Fruit fly (Drosophila melanogaster) whole organism, embryonic: ENCODE measurements around the gene Cyp28c1.

Experiments used
- Atf6 ChIP-seq: fragments of 200-800 bp; sonication (Bioruptor generic); IDR thresholded peaks from 2 replicates; pipeline ENCODE4 v1.3.6; 2022; ENCODE audit warnings: missing biosample characterization, missing genetic modification characterization
- CG10209 ChIP-seq: fragments of 200-800 bp; sonication (Bioruptor generic); optimal IDR thresholded peaks from 3 replicates; lab custom pipeline; 2017; ENCODE audit warnings: missing biosample characterization, mild to moderate bottlenecking, missing genetic modification characterization, missing genetic modification reagents
- CG10267 ChIP-seq: fragments of 200-800 bp; sonication (Bioruptor generic); optimal IDR thresholded peaks from 2 replicates; lab custom pipeline; 2018; ENCODE audit warnings: missing biosample characterization, mild to moderate bottlenecking, missing genetic modification characterization, moderate library complexity
- CG10462 ChIP-seq: fragments of 200-800 bp; sonication (Bioruptor generic); optimal IDR thresholded peaks from 2 replicates; lab custom pipeline; 2016; ENCODE audit warnings: missing biosample characterization, missing genetic modification characterization
- CG12659 ChIP-seq: fragments of 200-800 bp; sonication (Bioruptor generic); optimal IDR thresholded peaks from 3 replicates; lab custom pipeline; 2017; ENCODE audit warnings: mild to moderate bottlenecking, missing biosample characterization, missing genetic modification reagents, missing genetic modification characterization
- CG12942 ChIP-seq: fragments of 200-800 bp; sonication (Bioruptor generic); optimal IDR thresholded peaks from 3 replicates; lab custom pipeline; 2016; ENCODE audit warnings: missing biosample characterization, missing genetic modification characterization
- CG14710 ChIP-seq: fragments of 200-800 bp; sonication (Bioruptor generic); optimal IDR thresholded peaks from 3 replicates; lab custom pipeline; 2019; ENCODE audit warnings: missing biosample characterization, mild to moderate bottlenecking, missing genetic modification characterization, moderate library complexity
- CG14860 ChIP-seq: fragments of 200-800 bp; sonication (Bioruptor generic); IDR thresholded peaks from 3 replicates; pipeline ENCODE4 v1.3.6; 2022; ENCODE audit warnings: missing biosample characterization, missing genetic modification characterization; ENCODE audit not compliant: partially characterized antibody
- CG17186 ChIP-seq: fragments of 200-800 bp; sonication (Bioruptor generic); optimal IDR thresholded peaks from 3 replicates; lab custom pipeline; 2017; ENCODE audit warnings: missing biosample characterization, missing genetic modification reagents, missing genetic modification characterization
- CG17829 ChIP-seq: fragments of 200-800 bp; optimal IDR thresholded peaks from 2 replicates; lab custom pipeline; 2019; ENCODE audit warnings: missing biosample characterization, mild to moderate bottlenecking, missing genetic modification characterization, moderate library complexity
- CG1832 ChIP-seq: fragments of 200-800 bp; sonication (Bioruptor generic); optimal IDR thresholded peaks from 2 replicates; lab custom pipeline; 2017; ENCODE audit warnings: missing biosample characterization, mild to moderate bottlenecking, missing genetic modification characterization, inconsistent platforms
- CG2116 ChIP-seq: fragments of 200-800 bp; sonication (Bioruptor generic); optimal IDR thresholded peaks from 3 replicates; lab custom pipeline; 2018; ENCODE audit warnings: missing biosample characterization, mild to moderate bottlenecking, missing genetic modification characterization
- CG30020 ChIP-seq: fragments of 200-800 bp; optimal IDR thresholded peaks from 2 replicates; lab custom pipeline; 2019; ENCODE audit warnings: missing biosample characterization, mild to moderate bottlenecking, missing genetic modification characterization, moderate library complexity
- CG34224 ChIP-seq: fragments of 200-800 bp; sonication (Bioruptor generic); IDR thresholded peaks from 3 replicates; pipeline ENCODE4 v1.3.6; 2022; ENCODE audit warnings: missing biosample characterization, missing genetic modification characterization; ENCODE audit not compliant: partially characterized antibody
- CG4820 ChIP-seq: fragments of 200-800 bp; sonication (Bioruptor generic); optimal IDR thresholded peaks from 3 replicates; lab custom pipeline; 2016; ENCODE audit warnings: missing biosample characterization, missing genetic modification characterization
- CG6765 ChIP-seq: fragments of 200-800 bp; sonication (Bioruptor generic); optimal IDR thresholded peaks from 3 replicates; lab custom pipeline; 2017; ENCODE audit warnings: missing biosample characterization, mild to moderate bottlenecking, missing genetic modification characterization
- CG9797 ChIP-seq: fragments of 200-800 bp; sonication (Bioruptor generic); optimal IDR thresholded peaks from 3 replicates; lab custom pipeline; 2018; ENCODE audit warnings: missing biosample characterization, mild to moderate bottlenecking, missing genetic modification characterization
- CTCF ChIP-seq: fragments of 200-800 bp; sonication (Bioruptor generic); optimal IDR thresholded peaks from 2 replicates; lab custom pipeline; 2017; ENCODE audit warnings: missing biosample characterization, mild to moderate bottlenecking, missing genetic modification characterization, moderate library complexity
- CoRest ChIP-seq: fragments of 200-800 bp; sonication (Bioruptor generic); optimal IDR thresholded peaks from 3 replicates; lab custom pipeline; 2018; ENCODE audit warnings: missing biosample characterization, mild to moderate bottlenecking, missing genetic modification characterization, moderate library complexity
- Dll ChIP-seq: fragments of 200-800 bp; sonication (Bioruptor generic); IDR thresholded peaks from 4 replicates; pipeline ENCODE4 v1.3.6; 2022; ENCODE audit warnings: missing biosample characterization, missing genetic modification characterization; ENCODE audit not compliant: partially characterized antibody
- Dp ChIP-seq: fragments of 200-800 bp; sonication (Bioruptor generic); optimal IDR thresholded peaks from 2 replicates; lab custom pipeline; 2018; ENCODE audit warnings: missing biosample characterization, mild to moderate bottlenecking, missing genetic modification characterization, moderate library complexity
- E2f2 ChIP-seq: fragments of 200-800 bp; sonication (Bioruptor generic); IDR thresholded peaks from 2 replicates; pipeline ENCODE4 v1.3.6; 2022; ENCODE audit warnings: missing biosample characterization, missing genetic modification characterization
- Ets97D ChIP-seq: fragments of 200-800 bp; sonication (Bioruptor generic); optimal IDR thresholded peaks from 3 replicates; lab custom pipeline; 2016; ENCODE audit warnings: missing biosample characterization, missing genetic modification characterization
- HHEX ChIP-seq: fragments of 200-800 bp; sonication (Bioruptor generic); optimal IDR thresholded peaks from 3 replicates; lab custom pipeline; 2017; ENCODE audit warnings: missing biosample characterization, mild to moderate bottlenecking, missing genetic modification characterization, missing genetic modification reagents
- HLH4C ChIP-seq: fragments of 200-800 bp; sonication (Bioruptor generic); IDR thresholded peaks from 3 replicates; pipeline ENCODE4 v1.3.6; 2022; ENCODE audit warnings: missing biosample characterization, missing genetic modification characterization; ENCODE audit not compliant: partially characterized antibody
- HmgZ ChIP-seq: fragments of 200-800 bp; sonication (Bioruptor generic); optimal IDR thresholded peaks from 2 replicates; lab custom pipeline; 2018; ENCODE audit warnings: missing biosample characterization, mild to moderate bottlenecking, missing genetic modification characterization
- MBD-R2 ChIP-seq: fragments of 200-800 bp; sonication (Bioruptor generic); IDR thresholded peaks from 2 replicates; pipeline ENCODE4 v1.3.6; 2022; ENCODE audit warnings: missing biosample characterization, missing genetic modification characterization
- Med ChIP-seq: fragments of 200-800 bp; sonication (Bioruptor generic); peaks from one replicate; lab custom pipeline; 2016; ENCODE audit warnings: missing biosample characterization, missing genetic modification characterization, mild to moderate bottlenecking, inconsistent platforms, moderate library complexity
- NfI ChIP-seq: fragments of 200-800 bp; sonication (Bioruptor generic); optimal IDR thresholded peaks from 3 replicates; lab custom pipeline; 2018; ENCODE audit warnings: missing biosample characterization, mild to moderate bottlenecking, missing genetic modification characterization, moderate library complexity
- Sin3A ChIP-seq: fragments of >200 bp; optimal IDR thresholded peaks from 2 replicates; lab custom pipeline; 2018
- Xbp1 ChIP-seq: fragments of 200-800 bp; sonication (Bioruptor generic); optimal IDR thresholded peaks from 3 replicates; lab custom pipeline; 2016; ENCODE audit warnings: missing biosample characterization, mild to moderate bottlenecking, missing genetic modification characterization
- amos ChIP-seq: fragments of 200-800 bp; sonication (Bioruptor generic); IDR thresholded peaks from 2 replicates; pipeline ENCODE4 v1.3.6; 2022; ENCODE audit warnings: missing biosample characterization, missing genetic modification characterization; ENCODE audit not compliant: partially characterized antibody
- ato ChIP-seq: fragments of 200-800 bp; sonication (Bioruptor generic); IDR thresholded peaks from 2 replicates; pipeline ENCODE4 v1.3.6; 2022; ENCODE audit warnings: missing biosample characterization, missing genetic modification characterization; ENCODE audit not compliant: partially characterized antibody
- dmrt99B ChIP-seq: fragments of 200-800 bp; sonication (Bioruptor generic); optimal IDR thresholded peaks from 2 replicates; lab custom pipeline; 2018; ENCODE audit warnings: missing biosample characterization, mild to moderate bottlenecking, missing genetic modification characterization, moderate library complexity
- emc ChIP-seq: fragments of 200-800 bp; sonication (Bioruptor generic); optimal IDR thresholded peaks from 2 replicates; lab custom pipeline; 2016; ENCODE audit warnings: missing biosample characterization, missing genetic modification characterization
- en ChIP-seq: fragments of 200-800 bp; sonication (Bioruptor generic); optimal IDR thresholded peaks from 2 replicates; lab custom pipeline; 2016; ENCODE audit warnings: missing biosample characterization, missing genetic modification characterization
- gfzf ChIP-seq: fragments of 200-800 bp; sonication (Bioruptor generic); optimal IDR thresholded peaks from 2 replicates; lab custom pipeline; 2016; ENCODE audit warnings: missing biosample characterization, mild to moderate bottlenecking, missing genetic modification characterization, moderate library complexity
- hbn ChIP-seq: fragments of 200-800 bp; sonication (Bioruptor generic); IDR thresholded peaks from 2 replicates; pipeline ENCODE4 v1.3.6; 2022; ENCODE audit warnings: missing biosample characterization, missing genetic modification characterization; ENCODE audit not compliant: partially characterized antibody
- insv ChIP-seq, 2 experiments: fragments of 200-800 bp; sonication (Bioruptor generic); optimal IDR thresholded peaks; 3 replicates each; lab custom pipeline; 2016 to 2018; ENCODE audit warnings: missing biosample characterization in 2 of 2, missing genetic modification characterization in 2 of 2
- phol ChIP-seq: fragments of 200-800 bp; sonication (Bioruptor generic); optimal IDR thresholded peaks from 3 replicates; lab custom pipeline; 2018; ENCODE audit warnings: missing biosample characterization, mild to moderate bottlenecking, missing genetic modification characterization, moderate library complexity
- pzg ChIP-seq: fragments of 200-800 bp; sonication (Bioruptor generic); optimal IDR thresholded peaks from 3 replicates; lab custom pipeline; 2018; ENCODE audit warnings: missing biosample characterization, mild to moderate bottlenecking, missing genetic modification characterization, moderate library complexity
- sc ChIP-seq, 3 experiments: fragments of >200 bp in 2 of 3; fragments of 200-800 bp in 1 of 3; sonication (Bioruptor generic) in 1 of 3; optimal IDR thresholded peaks; 2 replicates in 2 of 3; 3 replicates in 1 of 3; lab custom pipeline; 2017; ENCODE audit warnings: mild to moderate bottlenecking in 1 of 3, missing biosample characterization in 1 of 3, missing genetic modification characterization in 1 of 3, missing genetic modification reagents in 1 of 3
- sna ChIP-seq: fragments of 200-800 bp; sonication (Bioruptor generic); IDR thresholded peaks from 2 replicates; pipeline ENCODE4 v1.3.6; 2022; ENCODE audit warnings: missing biosample characterization, missing genetic modification characterization; ENCODE audit not compliant: partially characterized antibody
- ssp ChIP-seq: fragments of 200-800 bp; sonication (Bioruptor generic); IDR thresholded peaks from 2 replicates; pipeline ENCODE4 v1.3.6; 2022; ENCODE audit warnings: missing biosample characterization, missing genetic modification characterization
- toy ChIP-seq: fragments of 200-800 bp; sonication (Bioruptor generic); IDR thresholded peaks from 2 replicates; pipeline ENCODE4 v1.3.6; 2022; ENCODE audit warnings: missing biosample characterization, missing genetic modification characterization
- vnd ChIP-seq: fragments of 200-800 bp; sonication (Bioruptor generic); IDR thresholded peaks from 3 replicates; pipeline ENCODE4 v1.3.6; 2022; ENCODE audit warnings: missing biosample characterization, missing genetic modification characterization; ENCODE audit not compliant: partially characterized antibody
- zen2 ChIP-seq: fragments of 200-800 bp; sonication (Bioruptor generic); IDR thresholded peaks from 3 replicates; pipeline ENCODE4 v1.3.6; 2022; ENCODE audit warnings: missing biosample characterization, missing genetic modification characterization; ENCODE audit not compliant: partially characterized antibody

Gene Cyp28c1

DNA sequence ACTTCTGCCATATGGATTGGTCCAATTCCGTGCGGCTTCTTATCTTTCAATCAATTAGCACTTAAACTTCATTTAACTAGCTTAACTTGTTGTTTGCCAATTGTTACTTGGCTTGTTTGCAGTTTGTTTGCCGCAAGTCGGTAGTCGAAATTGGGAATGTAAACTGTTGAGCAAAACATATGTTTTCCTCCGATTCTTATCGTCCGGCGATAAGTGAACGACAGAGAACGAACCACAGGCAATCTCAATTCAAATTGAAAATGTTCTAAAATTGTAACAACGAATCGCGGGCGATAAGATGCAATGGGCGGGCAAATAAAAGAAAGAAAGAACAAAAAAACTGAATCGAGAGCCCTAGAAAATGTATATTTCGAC, 19.0 kb downstream of the Cyp28c1 start (continued):
- TF ChIP-seq dmrt99B (tag; lab: Kevin White, UChicago), result no peak
- no peak for TF ChIP-seq CG4820 (GFP tag; lab: Kevin White, UChicago)
- TF ChIP-seq en (GFP tag; lab: Kevin White, UChicago), result no peak
- TF ChIP-seq NfI (GFP tag; lab: Kevin White, UChicago), result no peak
- TF ChIP-seq Xbp1 (GFP tag; lab: Kevin White, UChicago), result no peak
- TF ChIP-seq hbn (GFP tag; lab: Robert Waterston, UW), result no peak
- TF ChIP-seq toy, result no peak
- no peak for TF ChIP-seq HHEX (GFP tag; lab: Kevin White, UChicago)
- TF ChIP-seq CoRest (tag; lab: Kevin White, UChicago), result no peak

DNA sequence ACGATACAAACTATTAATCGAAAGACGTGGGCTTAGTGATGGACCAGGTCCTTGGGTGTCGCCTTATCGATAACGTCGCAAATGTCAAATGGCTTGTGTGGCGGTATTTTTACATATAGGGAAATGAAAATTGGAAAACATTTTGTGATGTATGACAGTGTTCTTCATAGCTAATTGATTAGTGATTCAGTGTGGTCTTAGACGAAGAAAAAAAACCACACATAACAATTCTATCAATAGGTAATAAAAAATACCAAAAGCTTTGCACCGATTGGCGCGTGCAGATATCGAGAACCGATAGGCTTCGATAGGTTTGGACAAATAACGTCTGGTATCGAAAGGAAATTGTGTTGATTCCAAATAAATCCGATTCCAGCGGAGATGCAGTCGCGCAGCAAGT, 29.5 kb downstream of the Cyp28c1 start, which contains the start of the genes Nrd1 and CG1847:
TSS of gene Nrd1 (minus strand) at position 28 of the 400 bp plus-strand sequence.
TSS of gene CG1847 (plus strand) at position 305 of the 400 bp plus-strand sequence.
- TF ChIP-seq insv (GFP tag; optimal IDR thresholded peaks at IDR 0.05; lab: Kevin White, UChicago), result no peak
- TF ChIP-seq pzg, result peak; percentile 55
- peak; percentile 17 for TF ChIP-seq Ets97D
- TF ChIP-seq emc, result no peak
- TF ChIP-seq CG10209, result no peak
- peak; percentile 10 for TF ChIP-seq phol (tag; lab: Kevin White, UChicago)
- peak; percentile 30 for TF ChIP-seq CG14710 (tag; lab: Kevin White, UChicago)
- TF ChIP-seq CG9797, result peak; percentile 29
- TF ChIP-seq Atf6, result no peak
- TF ChIP-seq vnd (GFP tag; lab: Robert Waterston, UW), result peak; percentile 83
- peak; percentile 86 for TF ChIP-seq CG34224
- peak; percentile 46 for TF ChIP-seq Dp
- peak; percentile 51 for TF ChIP-seq MBD-R2 (GFP tag; lab: Robert Waterston, UW)
- TF ChIP-seq CG12942 (GFP tag; lab: Kevin White, UChicago), result no peak
- no peak for TF ChIP-seq CG1832 (GFP tag; lab: Kevin White, UChicago)
- peak; percentile 68 for TF ChIP-seq hbn (GFP tag; lab: Robert Waterston, UW)
- TF ChIP-seq CG17186 (GFP tag; lab: Kevin White, UChicago), result peak; percentile 48
- peak; percentile 82 for TF ChIP-seq CG2116 (GFP tag; lab: Kevin White, UChicago)
- TF ChIP-seq amos, result peak; percentile 52; the same call in 1 of the 2 replicates
- peak; percentile 89; the same call in 2 of the 3 replicates for TF ChIP-seq CG14860 (GFP tag; lab: Robert Waterston, UW)
- TF ChIP-seq zen2 (GFP tag; lab: Robert Waterston, UW), result peak; percentile 63; the same call in 1 of the 3 replicates
- peak; percentile 65 for TF ChIP-seq ato
- TF ChIP-seq Med, result peak; percentile 55
- no peak for TF ChIP-seq CTCF
- TF ChIP-seq CG10462 (GFP tag; lab: Kevin White, UChicago), result no peak
- TF ChIP-seq HLH4C (GFP tag; lab: Robert Waterston, UW), result peak; percentile 95
- TF ChIP-seq sna, result peak; percentile 91
- peak; percentile 15 for TF ChIP-seq CG17829 (tag; lab: Kevin White, UChicago)
- TF ChIP-seq gfzf (GFP tag; lab: Kevin White, UChicago), result peak; percentile 56
- TF ChIP-seq CG6765 (GFP tag; lab: Kevin White, UChicago), result no peak
- TF ChIP-seq CG30020, result peak; percentile 61
- TF ChIP-seq sc (optimal IDR thresholded peaks at IDR 0.05; lab: Kevin White, UChicago), result no peak
- no peak for TF ChIP-seq sc (GFP tag; optimal IDR thresholded peaks at IDR 0.05; lab: Kevin White, UChicago)
- peak; percentile 37 for TF ChIP-seq CG10267 (tag; lab: Kevin White, UChicago)
- TF ChIP-seq Dll (GFP tag; lab: Robert Waterston, UW), result peak; percentile 83; the same call in 3 of the 4 replicates
- peak; percentile 65 for TF ChIP-seq Sin3A (lab: Kevin White, UChicago)
- TF ChIP-seq CG12659 (GFP tag; lab: Kevin White, UChicago), result peak; percentile 57
- TF ChIP-seq HmgZ (tag; lab: Kevin White, UChicago), result peak; percentile 5
- peak; percentile 49 for TF ChIP-seq E2f2
- 0 out of 2 replicates have a peak, but pooled peaks have one; percentile 20 for TF ChIP-seq ssp (GFP tag; lab: Robert Waterston, UW)
